Fruit fly (Drosophila melanogaster) whole organism, embryonic: ENCODE data around the gene Spn28Db.

ENCODE experiments used
- Abd-B ChIP-seq: fragments of 200-800 bp; sonication (Bioruptor generic); optimal IDR thresholded peaks from 2 replicates; lab custom pipeline; 2018; ENCODE audit warnings: missing biosample characterization, mild to moderate bottlenecking, missing genetic modification characterization, moderate library complexity
- Aef1 ChIP-seq: fragments of 200-800 bp; sonication (Bioruptor generic); IDR thresholded peaks from 3 replicates; pipeline ENCODE4 v1.3.6; 2022; ENCODE audit warnings: missing biosample characterization, missing genetic modification characterization
- C15 ChIP-seq: fragments of 200-800 bp; sonication (Bioruptor generic); IDR thresholded peaks from 3 replicates; pipeline ENCODE4 v1.3.6; 2022; ENCODE audit warnings: missing biosample characterization, missing genetic modification characterization
- CG11723 ChIP-seq: fragments of 200-800 bp; sonication (Bioruptor generic); optimal IDR thresholded peaks from 2 replicates; lab custom pipeline; 2017; ENCODE audit warnings: missing biosample characterization, mild to moderate bottlenecking, missing genetic modification characterization
- CG12769 ChIP-seq: fragments of 200-800 bp; sonication (Bioruptor generic); optimal IDR thresholded peaks from 2 replicates; lab custom pipeline; 2019; ENCODE audit warnings: missing biosample characterization, mild to moderate bottlenecking, missing genetic modification characterization, moderate library complexity
- CG13775 ChIP-seq: fragments of 200-800 bp; sonication (Bioruptor generic); optimal IDR thresholded peaks from 3 replicates; lab custom pipeline; 2017; ENCODE audit warnings: missing biosample characterization, mild to moderate bottlenecking, missing genetic modification characterization
- CG14014 ChIP-seq: fragments of 200-800 bp; sonication (Bioruptor generic); IDR thresholded peaks from 2 replicates; pipeline ENCODE4 v1.3.6; 2022; ENCODE audit warnings: missing biosample characterization, missing genetic modification characterization
- CG16815 ChIP-seq: fragments of 200-800 bp; sonication (Bioruptor generic); optimal IDR thresholded peaks from 3 replicates; lab custom pipeline; 2017; ENCODE audit warnings: missing biosample characterization, mild to moderate bottlenecking, missing genetic modification characterization
- CG17186 ChIP-seq: fragments of 200-800 bp; sonication (Bioruptor generic); optimal IDR thresholded peaks from 3 replicates; lab custom pipeline; 2017; ENCODE audit warnings: missing biosample characterization, missing genetic modification reagents, missing genetic modification characterization
- CG18476 ChIP-seq: fragments of 200-800 bp; sonication (Bioruptor generic); optimal IDR thresholded peaks from 2 replicates; lab custom pipeline; 2016; ENCODE audit warnings: missing biosample characterization, mild to moderate bottlenecking, missing genetic modification characterization
- CG2116 ChIP-seq: fragments of 200-800 bp; sonication (Bioruptor generic); optimal IDR thresholded peaks from 3 replicates; lab custom pipeline; 2018; ENCODE audit warnings: missing biosample characterization, mild to moderate bottlenecking, missing genetic modification characterization
- CG33213 ChIP-seq: fragments of 200-800 bp; sonication (Bioruptor generic); optimal IDR thresholded peaks from 3 replicates; lab custom pipeline; 2016; ENCODE audit warnings: missing biosample characterization, missing genetic modification characterization
- CG3838 ChIP-seq: fragments of 200-800 bp; sonication (Bioruptor generic); optimal IDR thresholded peaks from 3 replicates; lab custom pipeline; 2016; ENCODE audit warnings: missing biosample characterization, missing genetic modification characterization
- CG3995 ChIP-seq: fragments of 200-800 bp; sonication (Bioruptor generic); optimal IDR thresholded peaks from 3 replicates; lab custom pipeline; 2016; ENCODE audit warnings: missing biosample characterization, missing genetic modification characterization
- CG7372 ChIP-seq: fragments of 200-800 bp; sonication (Bioruptor generic); IDR thresholded peaks from 2 replicates; pipeline ENCODE4 v1.3.6; 2022; ENCODE audit warnings: missing biosample characterization, missing genetic modification characterization
- CG7745 ChIP-seq: fragments of 200-800 bp; sonication (Bioruptor generic); optimal IDR thresholded peaks from 2 replicates; lab custom pipeline; 2018; ENCODE audit warnings: missing biosample characterization, mild to moderate bottlenecking, missing genetic modification characterization, moderate library complexity
- CG8290 ChIP-seq, 3 experiments: fragments of 200-800 bp; sonication (Bioruptor generic); optimal IDR thresholded peaks; 2 replicates each; lab custom pipeline; 2016 to 2019; ENCODE audit warnings: missing biosample characterization in 3 of 3, missing genetic modification characterization in 3 of 3, mild to moderate bottlenecking in 2 of 3, moderate library complexity in 1 of 3
- CG9797 ChIP-seq: fragments of 200-800 bp; sonication (Bioruptor generic); optimal IDR thresholded peaks from 3 replicates; lab custom pipeline; 2018; ENCODE audit warnings: missing biosample characterization, mild to moderate bottlenecking, missing genetic modification characterization
- CTCF ChIP-seq: fragments of 200-800 bp; sonication (Bioruptor generic); optimal IDR thresholded peaks from 2 replicates; lab custom pipeline; 2017; ENCODE audit warnings: missing biosample characterization, mild to moderate bottlenecking, missing genetic modification characterization, moderate library complexity
- D ChIP-seq, 2 experiments: fragments of 200-800 bp in 1 of 2; fragments of >200 bp in 1 of 2; sonication (Bioruptor generic) in 1 of 2; optimal IDR thresholded peaks; 2 replicates in 1 of 2; 3 replicates in 1 of 2; lab custom pipeline; 2017; ENCODE audit warnings: mild to moderate bottlenecking in 1 of 2, missing biosample characterization in 1 of 2, missing genetic modification characterization in 1 of 2, missing genetic modification reagents in 1 of 2
- Dref ChIP-seq: fragments of 200-800 bp; sonication (Bioruptor generic); IDR thresholded peaks from 2 replicates; pipeline ENCODE4 v1.3.6; 2022; ENCODE audit warnings: missing biosample characterization, missing genetic modification characterization
- ERR ChIP-seq: fragments of 200-800 bp; sonication (Bioruptor generic); optimal IDR thresholded peaks from 2 replicates; lab custom pipeline; 2016; ENCODE audit warnings: missing biosample characterization, missing genetic modification characterization
- Ets97D ChIP-seq: fragments of 200-800 bp; sonication (Bioruptor generic); optimal IDR thresholded peaks from 3 replicates; lab custom pipeline; 2016; ENCODE audit warnings: missing biosample characterization, missing genetic modification characterization
- HLHmδ ChIP-seq: fragments of 200-800 bp; sonication (Bioruptor generic); optimal IDR thresholded peaks from 2 replicates; lab custom pipeline; 2018; ENCODE audit warnings: missing biosample characterization, mild to moderate bottlenecking, missing genetic modification characterization, moderate library complexity
- HmgD ChIP-seq: fragments of 200-800 bp; sonication (Bioruptor generic); optimal IDR thresholded peaks from 3 replicates; lab custom pipeline; 2016; ENCODE audit warnings: missing biosample characterization, missing genetic modification characterization
- Hmx ChIP-seq: fragments of 200-800 bp; sonication (Bioruptor generic); optimal IDR thresholded peaks from 2 replicates; lab custom pipeline; 2016; ENCODE audit warnings: missing biosample characterization, missing genetic modification characterization
- Hr3 ChIP-seq: fragments of 200-800 bp; sonication (Bioruptor generic); optimal IDR thresholded peaks from 3 replicates; lab custom pipeline; 2016; ENCODE audit warnings: missing biosample characterization, missing genetic modification characterization
- Kr ChIP-seq: fragments of 200-800 bp; sonication (Bioruptor generic); optimal IDR thresholded peaks from 2 replicates; lab custom pipeline; 2017; ENCODE audit warnings: missing biosample characterization, mild to moderate bottlenecking, missing genetic modification characterization
- Mes4 ChIP-seq: fragments of 200-800 bp; sonication (Bioruptor generic); optimal IDR thresholded peaks from 2 replicates; lab custom pipeline; 2016; ENCODE audit warnings: missing biosample characterization, missing genetic modification characterization
- Optix ChIP-seq: fragments of 200-800 bp; sonication (Bioruptor generic); IDR thresholded peaks from 3 replicates; pipeline ENCODE4 v1.3.6; 2022; ENCODE audit warnings: missing biosample characterization, missing genetic modification characterization
- TFAM ChIP-seq: fragments of 200-800 bp; sonication (Bioruptor generic); optimal IDR thresholded peaks from 2 replicates; lab custom pipeline; 2017; ENCODE audit warnings: missing biosample characterization, missing genetic modification characterization, inconsistent platforms
- Trl ChIP-seq, 3 experiments: fragments of >200 bp in 2 of 3; fragments of 200-800 bp in 1 of 3; sonication (Bioruptor generic) in 1 of 3; optimal IDR thresholded peaks; 2 replicates in 1 of 3; 3 replicates in 2 of 3; lab custom pipeline; 2016 to 2017; ENCODE audit warnings: missing biosample characterization in 1 of 3, missing genetic modification characterization in 1 of 3
- cato ChIP-seq: fragments of 200-800 bp; sonication (Bioruptor generic); optimal IDR thresholded peaks from 2 replicates; lab custom pipeline; 2016; ENCODE audit warnings: missing biosample characterization, missing genetic modification characterization, borderline replicate concordance
- ci ChIP-seq: fragments of 200-800 bp; sonication (Bioruptor generic); IDR thresholded peaks from 3 replicates; pipeline ENCODE4 v1.3.6; 2022; ENCODE audit warnings: missing biosample characterization, missing genetic modification characterization
- crc ChIP-seq: fragments of 200-800 bp; sonication (Bioruptor generic); optimal IDR thresholded peaks from 2 replicates; lab custom pipeline; 2016; ENCODE audit warnings: missing biosample characterization, missing genetic modification characterization
- cwo ChIP-seq: fragments of 200-800 bp; sonication (Bioruptor generic); optimal IDR thresholded peaks from 3 replicates; lab custom pipeline; 2017; ENCODE audit warnings: missing biosample characterization, missing genetic modification characterization, mild to moderate bottlenecking, moderate library complexity, missing genetic modification reagents
- dati ChIP-seq: fragments of 200-800 bp; sonication (Bioruptor generic); IDR thresholded peaks from 2 replicates; pipeline ENCODE4 v1.3.6; 2022; ENCODE audit warnings: missing biosample characterization, missing genetic modification characterization
- gcm ChIP-seq: fragments of 200-800 bp; sonication (Bioruptor generic); optimal IDR thresholded peaks from 2 replicates; lab custom pipeline; 2019; ENCODE audit warnings: missing biosample characterization, mild to moderate bottlenecking, missing genetic modification characterization, moderate library complexity
- grau ChIP-seq: fragments of 200-800 bp; optimal IDR thresholded peaks from 3 replicates; lab custom pipeline; 2019; ENCODE audit warnings: missing biosample characterization, mild to moderate bottlenecking, missing genetic modification characterization, moderate library complexity
- jigr1 ChIP-seq: fragments of 200-800 bp; sonication (Bioruptor generic); IDR thresholded peaks from 3 replicates; pipeline ENCODE4 v1.3.6; 2022; ENCODE audit warnings: missing biosample characterization, missing genetic modification characterization
- kni ChIP-seq: fragments of 200-800 bp; sonication (Bioruptor generic); optimal IDR thresholded peaks from 3 replicates; lab custom pipeline; 2017; ENCODE audit warnings: mild to moderate bottlenecking, missing biosample characterization, missing genetic modification reagents, missing genetic modification characterization
- lmd ChIP-seq: fragments of 200-800 bp; sonication (Bioruptor generic); IDR thresholded peaks from 2 replicates; pipeline ENCODE4 v1.3.6; 2022; ENCODE audit warnings: missing biosample characterization, missing genetic modification characterization
- oc ChIP-seq: fragments of 200-800 bp; sonication (Bioruptor generic); optimal IDR thresholded peaks from 2 replicates; lab custom pipeline; 2018; ENCODE audit warnings: missing biosample characterization, mild to moderate bottlenecking, missing genetic modification characterization, moderate library complexity
- sens ChIP-seq: fragments of 200-800 bp; sonication (Bioruptor generic); peaks from one replicate; lab custom pipeline; 2016; ENCODE audit warnings: missing biosample characterization, missing genetic modification characterization
- slbo ChIP-seq: fragments of 200-800 bp; sonication (Bioruptor generic); IDR thresholded peaks from 2 replicates; pipeline ENCODE4 v1.3.6; 2022; ENCODE audit warnings: missing biosample characterization, missing genetic modification characterization
- so ChIP-seq: fragments of 200-800 bp; sonication (Bioruptor generic); IDR thresholded peaks from 3 replicates; pipeline ENCODE4 v1.3.6; 2022; ENCODE audit warnings: missing biosample characterization, missing genetic modification characterization
- sob ChIP-seq: fragments of 200-800 bp; sonication (Bioruptor generic); IDR thresholded peaks from 2 replicates; pipeline ENCODE4 v1.3.6; 2022; ENCODE audit warnings: missing biosample characterization, missing genetic modification characterization
- stc ChIP-seq: fragments of 200-800 bp; sonication (Bioruptor generic); IDR thresholded peaks from 2 replicates; pipeline ENCODE4 v1.3.6; 2022; ENCODE audit warnings: missing biosample characterization, missing genetic modification characterization
- tna ChIP-seq: fragments of 200-800 bp; sonication (Bioruptor generic); IDR thresholded peaks from 2 replicates; pipeline ENCODE4 v1.3.6; 2022; ENCODE audit warnings: missing biosample characterization, missing genetic modification characterization; ENCODE audit not compliant: partially characterized antibody
- unpg ChIP-seq: fragments of 200-800 bp; sonication (Bioruptor generic); optimal IDR thresholded peaks from 3 replicates; lab custom pipeline; 2018; ENCODE audit warnings: missing biosample characterization, mild to moderate bottlenecking, missing genetic modification characterization, moderate library complexity
- wdn ChIP-seq: fragments of 200-800 bp; sonication (Bioruptor generic); IDR thresholded peaks from 2 replicates; pipeline ENCODE4 v1.3.6; 2022; ENCODE audit warnings: missing biosample characterization, missing genetic modification characterization

Gene Spn28Db

dm6 chr2L:7885271-7885670 is 5.2 kb downstream of the Spn28Db start, which contains the start of the genes SmE and CG34132 (continued):
- TF ChIP-seq crc (GFP tag; lab: Kevin White, UChicago), result no peak
- TF ChIP-seq sob (GFP tag; lab: Robert Waterston, UW), result 0 out of 2 replicates have a peak, but pooled peaks have one; percentile 8
- no peak for TF ChIP-seq HLHmδ (GFP tag; lab: Kevin White, UChicago)
- no peak for TF ChIP-seq cwo (GFP tag; lab: Kevin White, UChicago)
- no peak for TF ChIP-seq CG8290 (GFP tag; optimal IDR thresholded peaks at IDR 0.05; lab: Kevin White, UChicago)
- TF ChIP-seq CG8290 (tag; optimal IDR thresholded peaks at IDR 0.05; lab: Kevin White, UChicago), result peak in 1 of 2 experiments; percentile 40
- TF ChIP-seq C15, result no peak
- TF ChIP-seq Dref (GFP tag; lab: Robert Waterston, UW), result peak; percentile 97
- TF ChIP-seq Optix (GFP tag; lab: Robert Waterston, UW), result no peak
- no peak for TF ChIP-seq CTCF
- no peak for TF ChIP-seq CG16815 (GFP tag; lab: Kevin White, UChicago)
- TF ChIP-seq wdn (GFP tag; lab: Robert Waterston, UW), result no peak
- no peak for TF ChIP-seq Hmx
- TF ChIP-seq CG3995 (GFP tag; lab: Kevin White, UChicago), result peak; percentile 90
- no peak for TF ChIP-seq ci (GFP tag; lab: Robert Waterston, UW)
- TF ChIP-seq TFAM (GFP tag; lab: Kevin White, UChicago), result no peak
- no peak for TF ChIP-seq lmd
- TF ChIP-seq oc (tag; lab: Kevin White, UChicago), result no peak
- TF ChIP-seq ERR (GFP tag; lab: Kevin White, UChicago), result no peak
- TF ChIP-seq CG13775, result no peak
- TF ChIP-seq dati (GFP tag; lab: Robert Waterston, UW), result no peak
- no peak for TF ChIP-seq so (GFP tag; lab: Robert Waterston, UW)
- TF ChIP-seq Mes4, result no peak
- TF ChIP-seq HmgD (GFP tag; lab: Kevin White, UChicago), result peak; percentile 6
- TF ChIP-seq jigr1, result no peak
- TF ChIP-seq CG2116, result peak; percentile 34
- TF ChIP-seq stc (GFP tag; lab: Robert Waterston, UW), result no peak
- peak; percentile 73 for TF ChIP-seq CG9797 (GFP tag; lab: Kevin White, UChicago)
- no peak for TF ChIP-seq Kr
- TF ChIP-seq grau (tag; lab: Kevin White, UChicago), result no peak
- peak; percentile 95 for TF ChIP-seq tna (GFP tag; lab: Robert Waterston, UW)
- no peak for TF ChIP-seq D (optimal IDR thresholded peaks at IDR 0.05; lab: Kevin White, UChicago)
- no peak for TF ChIP-seq D (GFP tag; optimal IDR thresholded peaks at IDR 0.05; lab: Kevin White, UChicago)
- no peak for TF ChIP-seq CG18476 (GFP tag; lab: Kevin White, UChicago)
- no peak for TF ChIP-seq gcm (GFP tag; lab: Kevin White, UChicago)
- no peak for TF ChIP-seq CG14014 (GFP tag; lab: Robert Waterston, UW)
- no peak for TF ChIP-seq unpg (GFP tag; lab: Kevin White, UChicago)
- no peak for TF ChIP-seq slbo
- TF ChIP-seq CG7372, result no peak
- TF ChIP-seq kni, result no peak
- no peak for TF ChIP-seq Aef1 (GFP tag; lab: Robert Waterston, UW)
- TF ChIP-seq CG7745 (tag; lab: Kevin White, UChicago), result no peak
- TF ChIP-seq CG11723 (GFP tag; lab: Kevin White, UChicago), result no peak
- no peak for TF ChIP-seq Trl (optimal IDR thresholded peaks at IDR 0.05; lab: Kevin White, UChicago)
- no peak for TF ChIP-seq Trl (GFP tag; optimal IDR thresholded peaks at IDR 0.05; lab: Kevin White, UChicago)
- peak; percentile 26 for TF ChIP-seq Ets97D (GFP tag; lab: Kevin White, UChicago)
- no peak for TF ChIP-seq CG3838 (GFP tag; lab: Kevin White, UChicago)
- TF ChIP-seq Abd-B (GFP tag; lab: Kevin White, UChicago), result no peak
- TF ChIP-seq sens, result no peak
- TF ChIP-seq CG33213, result no peak
- TF ChIP-seq cato (GFP tag; lab: Kevin White, UChicago), result no peak
- peak; percentile 7 for TF ChIP-seq CG17186
- no peak for TF ChIP-seq CG12769 (tag; lab: Kevin White, UChicago)
- TF ChIP-seq Hr3 (GFP tag; lab: Kevin White, UChicago), result no peak
